Fruit fly (Drosophila melanogaster) whole organism, embryonic: ENCODE data around the gene CG31431.

Source experiments
- Adf1 ChIP-seq: fragments of 200-800 bp; sonication (Bioruptor generic); IDR thresholded peaks from 2 replicates; pipeline ENCODE4 v1.3.6; 2022; ENCODE audit warnings: missing biosample characterization, missing genetic modification characterization
- CG10543 ChIP-seq: fragments of 200-800 bp; sonication (Bioruptor generic); optimal IDR thresholded peaks from 3 replicates; lab custom pipeline; 2017; ENCODE audit warnings: missing biosample characterization, mild to moderate bottlenecking, missing genetic modification characterization, moderate library complexity
- CG11093 ChIP-seq: fragments of 200-800 bp; sonication (Bioruptor generic); IDR thresholded peaks from 3 replicates; pipeline ENCODE4 v1.3.6; 2022; ENCODE audit warnings: missing biosample characterization, missing genetic modification characterization
- CG12071 ChIP-seq: fragments of 200-800 bp; sonication (Bioruptor generic); optimal IDR thresholded peaks from 3 replicates; lab custom pipeline; 2018; ENCODE audit warnings: missing biosample characterization, mild to moderate bottlenecking, missing genetic modification characterization
- CG12744 ChIP-seq: fragments of 200-800 bp; sonication (Bioruptor generic); optimal IDR thresholded peaks from 2 replicates; lab custom pipeline; 2016; ENCODE audit warnings: missing biosample characterization, missing genetic modification characterization
- CG14667 ChIP-seq: fragments of 200-800 bp; sonication (Bioruptor generic); IDR thresholded peaks from 2 replicates; pipeline ENCODE4 v1.3.6; 2022; ENCODE audit warnings: missing biosample characterization, missing genetic modification characterization
- CG1602 ChIP-seq: fragments of 200-800 bp; sonication (Bioruptor generic); optimal IDR thresholded peaks from 3 replicates; lab custom pipeline; 2016; ENCODE audit warnings: missing biosample characterization, missing genetic modification characterization
- CG1603 ChIP-seq: fragments of 200-800 bp; sonication (Bioruptor generic); optimal IDR thresholded peaks from 2 replicates; lab custom pipeline; 2019; ENCODE audit warnings: missing biosample characterization, mild to moderate bottlenecking, missing genetic modification characterization, moderate library complexity
- CG17612 ChIP-seq: fragments of 200-800 bp; sonication (Bioruptor generic); IDR thresholded peaks from 2 replicates; pipeline ENCODE4 v1.3.6; 2022; ENCODE audit warnings: missing biosample characterization, missing genetic modification characterization
- CG17802 ChIP-seq: fragments of 200-800 bp; sonication (Bioruptor generic); optimal IDR thresholded peaks from 2 replicates; lab custom pipeline; 2018; ENCODE audit warnings: missing biosample characterization, mild to moderate bottlenecking, missing genetic modification characterization, moderate library complexity
- CG18011 ChIP-seq: fragments of 200-800 bp; sonication (Bioruptor generic); optimal IDR thresholded peaks from 2 replicates; lab custom pipeline; 2017; ENCODE audit warnings: missing biosample characterization, missing genetic modification characterization, mild to moderate bottlenecking, moderate library complexity, missing genotype
- CG2678 ChIP-seq: fragments of 200-800 bp; sonication (Bioruptor generic); optimal IDR thresholded peaks from 3 replicates; lab custom pipeline; 2019; ENCODE audit warnings: missing biosample characterization, mild to moderate bottlenecking, missing genetic modification characterization, moderate library complexity
- CG32772 ChIP-seq: fragments of 200-800 bp; sonication (Bioruptor generic); IDR thresholded peaks from 2 replicates; pipeline ENCODE4 v1.3.6; 2022; ENCODE audit warnings: missing biosample characterization, missing genetic modification characterization
- CG3281 ChIP-seq: fragments of 200-800 bp; sonication (Bioruptor generic); optimal IDR thresholded peaks from 3 replicates; lab custom pipeline; 2017; ENCODE audit warnings: missing biosample characterization, mild to moderate bottlenecking, missing genetic modification characterization
- CG4328 ChIP-seq: fragments of 200-800 bp; sonication (Bioruptor generic); optimal IDR thresholded peaks from 3 replicates; lab custom pipeline; 2017; ENCODE audit warnings: missing biosample characterization, missing genetic modification reagents, missing genetic modification characterization
- CG4404 ChIP-seq: fragments of 200-800 bp; sonication (Bioruptor generic); IDR thresholded peaks from 2 replicates; pipeline ENCODE4 v1.3.6; 2022; ENCODE audit warnings: missing biosample characterization, missing genetic modification characterization
- CG7786 ChIP-seq: fragments of 200-800 bp; sonication (Bioruptor generic); optimal IDR thresholded peaks from 2 replicates; lab custom pipeline; 2016; ENCODE audit warnings: missing biosample characterization, missing genetic modification characterization
- CG8359 ChIP-seq: fragments of 200-800 bp; sonication (Bioruptor generic); optimal IDR thresholded peaks from 2 replicates; lab custom pipeline; 2017; ENCODE audit warnings: missing biosample characterization, mild to moderate bottlenecking, missing genetic modification characterization, borderline replicate concordance
- CG8765 ChIP-seq: fragments of 200-800 bp; sonication (Bioruptor generic); IDR thresholded peaks from 2 replicates; pipeline ENCODE4 v1.3.6; 2022; ENCODE audit warnings: missing biosample characterization, missing genetic modification characterization
- CG8944 ChIP-seq: fragments of 200-800 bp; sonication (Bioruptor generic); optimal IDR thresholded peaks from 3 replicates; lab custom pipeline; 2016; ENCODE audit warnings: missing biosample characterization, missing genetic modification characterization
- CrebB ChIP-seq: fragments of 200-800 bp; sonication (Bioruptor generic); optimal IDR thresholded peaks from 3 replicates; lab custom pipeline; 2018; ENCODE audit warnings: missing biosample characterization, mild to moderate bottlenecking, missing genetic modification characterization
- D19B ChIP-seq: fragments of 200-800 bp; sonication (Bioruptor generic); optimal IDR thresholded peaks from 2 replicates; lab custom pipeline; 2017; ENCODE audit warnings: missing biosample characterization, mild to moderate bottlenecking, missing genetic modification characterization
- Dip3 ChIP-seq: fragments of 200-800 bp; sonication (Bioruptor generic); optimal IDR thresholded peaks from 3 replicates; lab custom pipeline; 2016; ENCODE audit warnings: missing biosample characterization, missing genetic modification characterization
- Gsc ChIP-seq: fragments of 200-800 bp; sonication (Bioruptor generic); IDR thresholded peaks from 2 replicates; pipeline ENCODE4 v1.3.6; 2022; ENCODE audit warnings: missing biosample characterization, missing genetic modification characterization
- HHEX ChIP-seq: fragments of 200-800 bp; sonication (Bioruptor generic); optimal IDR thresholded peaks from 3 replicates; lab custom pipeline; 2017; ENCODE audit warnings: missing biosample characterization, mild to moderate bottlenecking, missing genetic modification characterization, missing genetic modification reagents
- Meics ChIP-seq: fragments of 200-800 bp; sonication (Bioruptor generic); optimal IDR thresholded peaks from 2 replicates; lab custom pipeline; 2017; ENCODE audit warnings: missing biosample characterization, mild to moderate bottlenecking, missing genetic modification characterization
- NC2α ChIP-seq: fragments of 200-800 bp; sonication (Bioruptor generic); optimal IDR thresholded peaks from 2 replicates; lab custom pipeline; 2016; ENCODE audit warnings: missing biosample characterization, missing genetic modification characterization
- NC2β ChIP-seq: fragments of 200-800 bp; sonication (Bioruptor generic); optimal IDR thresholded peaks from 2 replicates; lab custom pipeline; 2016; ENCODE audit warnings: missing biosample characterization, missing genetic modification characterization
- Nf-YB ChIP-seq: fragments of 200-800 bp; sonication (Bioruptor generic); optimal IDR thresholded peaks from 3 replicates; lab custom pipeline; 2019; ENCODE audit warnings: missing biosample characterization, mild to moderate bottlenecking, missing genetic modification characterization, moderate library complexity
- Xrp1 ChIP-seq: fragments of 200-800 bp; sonication (Bioruptor generic); IDR thresholded peaks from 2 replicates; pipeline ENCODE4 v1.3.6; 2022; ENCODE audit warnings: missing biosample characterization, missing genetic modification characterization
- YL-1 ChIP-seq: fragments of 200-800 bp; sonication (Bioruptor generic); optimal IDR thresholded peaks from 3 replicates; lab custom pipeline; 2017; ENCODE audit warnings: missing biosample characterization, mild to moderate bottlenecking, missing genetic modification characterization
- al ChIP-seq: fragments of 200-800 bp; sonication (Bioruptor generic); IDR thresholded peaks from 2 replicates; pipeline ENCODE4 v1.3.6; 2022; ENCODE audit warnings: missing biosample characterization, missing genetic modification characterization
- bab2 ChIP-seq: fragments of 200-800 bp; sonication (Bioruptor generic); optimal IDR thresholded peaks from 2 replicates; lab custom pipeline; 2016; ENCODE audit warnings: missing biosample characterization, missing genetic modification characterization
- bsh ChIP-seq, 2 experiments: fragments of 200-800 bp; sonication (Bioruptor generic); optimal IDR thresholded peaks; 2 replicates each; lab custom pipeline; 2017 to 2018; ENCODE audit warnings: mild to moderate bottlenecking in 2 of 2, missing biosample characterization in 2 of 2, missing genetic modification characterization in 2 of 2, moderate library complexity in 1 of 2
- cwo ChIP-seq: fragments of 200-800 bp; sonication (Bioruptor generic); optimal IDR thresholded peaks from 3 replicates; lab custom pipeline; 2017; ENCODE audit warnings: missing biosample characterization, missing genetic modification characterization, mild to moderate bottlenecking, moderate library complexity, missing genetic modification reagents
- dm ChIP-seq: fragments of 200-800 bp; sonication (Bioruptor generic); optimal IDR thresholded peaks from 3 replicates; lab custom pipeline; 2016; ENCODE audit warnings: missing biosample characterization, missing genetic modification characterization
- en ChIP-seq: fragments of 200-800 bp; sonication (Bioruptor generic); optimal IDR thresholded peaks from 2 replicates; lab custom pipeline; 2016; ENCODE audit warnings: missing biosample characterization, missing genetic modification characterization
- gsb ChIP-seq: fragments of 200-800 bp; sonication (Bioruptor generic); IDR thresholded peaks from 2 replicates; pipeline ENCODE4 v1.3.6; 2022; ENCODE audit warnings: missing biosample characterization, missing genetic modification characterization
- gt ChIP-seq: fragments of 200-800 bp; sonication (Bioruptor generic); IDR thresholded peaks from 2 replicates; pipeline ENCODE4 v1.3.6; 2022; ENCODE audit warnings: missing biosample characterization, missing genetic modification characterization
- jigr1 ChIP-seq: fragments of 200-800 bp; sonication (Bioruptor generic); IDR thresholded peaks from 3 replicates; pipeline ENCODE4 v1.3.6; 2022; ENCODE audit warnings: missing biosample characterization, missing genetic modification characterization
- lmd ChIP-seq: fragments of 200-800 bp; sonication (Bioruptor generic); IDR thresholded peaks from 2 replicates; pipeline ENCODE4 v1.3.6; 2022; ENCODE audit warnings: missing biosample characterization, missing genetic modification characterization
- luna ChIP-seq: fragments of 200-800 bp; sonication (Bioruptor generic); optimal IDR thresholded peaks from 2 replicates; lab custom pipeline; 2016; ENCODE audit warnings: missing biosample characterization, missing genetic modification characterization
- onecut ChIP-seq: fragments of 200-800 bp; sonication (Bioruptor generic); IDR thresholded peaks from 2 replicates; pipeline ENCODE4 v1.3.6; 2022; ENCODE audit warnings: missing biosample characterization, missing genetic modification characterization
- pan ChIP-seq, 4 experiments: fragments of >200 bp in 3 of 4; fragments of 200-800 bp in 1 of 4; sonication (Bioruptor generic) in 1 of 4; optimal IDR thresholded peaks in 3 of 4; IDR thresholded peaks in 1 of 4; 2 replicates each; pipeline versions ENCODE4 v1.3.6 to Lab custom; 2017 to 2022; ENCODE audit warnings: missing biosample characterization in 2 of 4, missing genetic modification characterization in 2 of 4, mixed read lengths in 1 of 4
- pfk ChIP-seq: fragments of 200-800 bp; sonication (Bioruptor generic); optimal IDR thresholded peaks from 2 replicates; lab custom pipeline; 2018; ENCODE audit warnings: missing biosample characterization, mild to moderate bottlenecking, missing genetic modification characterization, moderate library complexity
- sens-2 ChIP-seq: fragments of 200-800 bp; sonication (Bioruptor generic); IDR thresholded peaks from 2 replicates; pipeline ENCODE4 v1.3.6; 2022; ENCODE audit warnings: missing biosample characterization, missing genetic modification characterization
- sob ChIP-seq: fragments of 200-800 bp; sonication (Bioruptor generic); IDR thresholded peaks from 2 replicates; pipeline ENCODE4 v1.3.6; 2022; ENCODE audit warnings: missing biosample characterization, missing genetic modification characterization
- stwl ChIP-seq: fragments of 200-800 bp; sonication (Bioruptor generic); optimal IDR thresholded peaks from 3 replicates; lab custom pipeline; 2018; ENCODE audit warnings: missing biosample characterization, mild to moderate bottlenecking, missing genetic modification characterization, moderate library complexity
- unpg ChIP-seq: fragments of 200-800 bp; sonication (Bioruptor generic); optimal IDR thresholded peaks from 3 replicates; lab custom pipeline; 2018; ENCODE audit warnings: missing biosample characterization, mild to moderate bottlenecking, missing genetic modification characterization, moderate library complexity

The CG31431 gene

dm6 chr3R:21856098-21856872 is 14.2 kb upstream of the CG31431 start, which contains the start of gene glec (continued):
- no peak for TF ChIP-seq CG17612 (GFP tag; lab: Robert Waterston, UW)
- no peak for TF ChIP-seq Gsc (GFP tag; lab: Robert Waterston, UW)
- peak; percentile 70 for TF ChIP-seq stwl (tag; lab: Kevin White, UChicago)
- peak in 1 of 2 experiments; percentile 8 for TF ChIP-seq bsh (GFP tag; optimal IDR thresholded peaks at IDR 0.05; lab: Kevin White, UChicago)
- no peak for TF ChIP-seq gt (GFP tag; lab: Robert Waterston, UW)
- no peak for TF ChIP-seq CG4328 (GFP tag; lab: Kevin White, UChicago)
- no peak for TF ChIP-seq D19B (GFP tag; lab: Kevin White, UChicago)
- peak; percentile 32; the same call in 1 of the 2 replicates for TF ChIP-seq gsb
- TF ChIP-seq NC2α (GFP tag; lab: Kevin White, UChicago), result peak; percentile 86
- TF ChIP-seq Meics, result no peak
- no peak for TF ChIP-seq CG4404 (GFP tag; lab: Robert Waterston, UW)
- no peak for TF ChIP-seq dm (GFP tag; lab: Kevin White, UChicago)
- TF ChIP-seq sens-2, result no peak
- peak; percentile 57 for TF ChIP-seq CG1603 (tag; lab: Kevin White, UChicago)
- no peak for TF ChIP-seq CG32772 (GFP tag; lab: Robert Waterston, UW)
- no peak for TF ChIP-seq pan (optimal IDR thresholded peaks at IDR 0.05; lab: Kevin White, UChicago)
- TF ChIP-seq pan (GFP tag; optimal IDR thresholded peaks at IDR 0.05 in 1 of 2, IDR thresholded peaks at IDR 0.05 in 1 of 2), result peak in 1 of 2 experiments; percentile 59
- TF ChIP-seq CG1602 (GFP tag; lab: Kevin White, UChicago), result peak; percentile 48
- TF ChIP-seq CG10543 (GFP tag; lab: Kevin White, UChicago), result peak; percentile 10
- no peak for TF ChIP-seq Nf-YB (GFP tag; lab: Kevin White, UChicago)
- TF ChIP-seq luna (GFP tag; lab: Kevin White, UChicago), result no peak
- peak; percentile 45; the same call in 1 of the 2 replicates for TF ChIP-seq Adf1 (GFP tag; lab: Robert Waterston, UW)
- TF ChIP-seq lmd (GFP tag; lab: Robert Waterston, UW), result no peak; the same call in 1 of the 2 replicates
- TF ChIP-seq CG8359 (GFP tag; lab: Kevin White, UChicago), result no peak
- TF ChIP-seq jigr1 (GFP tag; lab: Robert Waterston, UW), result no peak
- TF ChIP-seq unpg, result no peak
- TF ChIP-seq CrebB (tag; lab: Kevin White, UChicago), result peak; percentile 46
- no peak for TF ChIP-seq CG7786 (GFP tag; lab: Kevin White, UChicago)
- peak; percentile 5 for TF ChIP-seq HHEX (GFP tag; lab: Kevin White, UChicago)
- peak; percentile 38 for TF ChIP-seq YL-1 (GFP tag; lab: Kevin White, UChicago)
- no peak for TF ChIP-seq Dip3 (GFP tag; lab: Kevin White, UChicago)
- peak; percentile 34; the same call in 1 of the 2 replicates for TF ChIP-seq sob (GFP tag; lab: Robert Waterston, UW)
- peak; percentile 87 for TF ChIP-seq NC2β (GFP tag; lab: Kevin White, UChicago)
- TF ChIP-seq onecut (GFP tag; lab: Robert Waterston, UW), result peak; percentile 62
- TF ChIP-seq CG2678 (tag; lab: Kevin White, UChicago), result no peak
- TF ChIP-seq CG12071, result peak; percentile 53
- TF ChIP-seq CG8944 (GFP tag; lab: Kevin White, UChicago), result peak; percentile 10
- peak; percentile 53 for TF ChIP-seq pfk (GFP tag; lab: Kevin White, UChicago)
- TF ChIP-seq CG14667 (GFP tag; lab: Robert Waterston, UW), result no peak
- TF ChIP-seq Xrp1 (GFP tag; lab: Robert Waterston, UW), result peak; percentile 50; the same call in 1 of the 2 replicates
- no peak for TF ChIP-seq CG12744 (GFP tag; lab: Kevin White, UChicago)
- TF ChIP-seq al, result no peak
- TF ChIP-seq CG18011 (GFP tag; lab: Kevin White, UChicago), result no peak
- TF ChIP-seq CG3281 (GFP tag; lab: Kevin White, UChicago), result peak; percentile 6
- no peak for TF ChIP-seq bab2
- no peak for TF ChIP-seq CG11093 (GFP tag; lab: Robert Waterston, UW)
- TF ChIP-seq en (GFP tag; lab: Kevin White, UChicago), result no peak
- TF ChIP-seq CG8765 (GFP tag; lab: Robert Waterston, UW), result no peak
- TF ChIP-seq CG17802 (tag; lab: Kevin White, UChicago), result no peak
- no peak for TF ChIP-seq cwo (GFP tag; lab: Kevin White, UChicago)
